Fruit fly (Drosophila melanogaster): ENCODE data around the gene caup.

DNA sequence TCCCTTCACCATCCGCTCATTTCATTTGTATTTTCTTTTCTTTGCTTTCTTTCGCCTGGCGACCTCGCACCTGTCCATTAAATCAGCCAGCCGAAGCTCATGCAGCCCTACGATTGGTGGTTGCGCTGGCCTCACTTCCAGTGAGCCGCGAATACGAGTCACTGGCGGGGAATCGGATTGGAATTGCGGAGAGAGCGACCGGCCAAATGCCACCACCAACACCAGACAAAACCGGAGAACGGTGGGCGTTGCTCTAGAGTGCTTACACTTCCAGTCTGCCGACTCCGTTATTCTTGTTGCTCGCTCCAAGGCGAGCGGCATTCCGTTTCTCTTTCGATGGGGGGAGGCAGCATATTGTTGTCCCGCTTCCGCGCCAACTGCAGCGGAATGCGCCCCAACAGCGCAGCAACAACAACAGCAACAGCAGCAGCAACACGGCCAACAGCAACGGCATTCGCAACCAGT lies 29.2 kb upstream of the caup start, which contains the start of gene ara:
- TF ChIP-seq Ets21C (GFP tag; optimal IDR thresholded peaks at IDR 0.05) (no peak), Sox102F (GFP tag; optimal IDR thresholded peaks at IDR 0.05) (no peak), CG8319 (GFP tag; optimal IDR thresholded peaks at IDR 0.05) (no peak)
